Worm (Caenorhabditis elegans) whole organism, L3 larva: ENCODE measurements around the gene C33F10.1.
A peak's percentile ranks its signal among the peaks of the same experiment; 100 is the strongest.

Experiments used
- R02D3.7 ChIP-seq: fragments of 150-350 bp; optimal IDR thresholded peaks from 2 replicates; lab custom pipeline; 2014; ENCODE audit warnings: missing biosample characterization, missing genetic modification characterization
- ZK546.5 ChIP-seq: sonication (generic microtip); optimal IDR thresholded peaks from 2 replicates; lab custom pipeline; 2017; ENCODE audit warnings: missing biosample characterization, missing genetic modification characterization
- ama-1 ChIP-seq: fragments of 150-350 bp; optimal IDR thresholded peaks from 2 replicates; lab custom pipeline; 2018
- ceh-16 ChIP-seq: sonication (generic microtip); optimal IDR thresholded peaks from 2 replicates; lab custom pipeline; 2017; ENCODE audit warnings: missing biosample characterization, missing genetic modification characterization
- ceh-28 ChIP-seq: fragments of 150-350 bp; optimal IDR thresholded peaks from 2 replicates; lab custom pipeline; 2014; ENCODE audit warnings: missing biosample characterization, missing genetic modification reagents, missing genetic modification characterization
- ceh-9 ChIP-seq: sonication (generic microtip); optimal IDR thresholded peaks from 2 replicates; lab custom pipeline; 2018; ENCODE audit warnings: missing biosample characterization, missing genetic modification characterization
- daf-12 ChIP-seq: fragments of 150-350 bp; optimal IDR thresholded peaks from 2 replicates; lab custom pipeline; 2014; ENCODE audit warnings: missing biosample characterization, missing genetic modification reagents, missing genetic modification characterization
- egl-27 ChIP-seq: sonication (generic microtip); optimal IDR thresholded peaks from 4 replicates; lab custom pipeline; 2017; ENCODE audit warnings: missing biosample characterization, missing genetic modification reagents, missing genetic modification characterization
- egl-5 ChIP-seq: fragments of 150-350 bp; optimal IDR thresholded peaks from 2 replicates; lab custom pipeline; 2017; ENCODE audit warnings: missing biosample characterization, missing genetic modification reagents, missing genetic modification characterization, inconsistent platforms
- elt-2 ChIP-seq: sonication (generic microtip); optimal IDR thresholded peaks from 2 replicates; lab custom pipeline; 2016; ENCODE audit warnings: missing genetic modification reagents, mild to moderate bottlenecking, missing genetic modification characterization, missing compliant biosample characterization
- eor-1 ChIP-seq, 2 experiments: fragments of 150-350 bp; optimal IDR thresholded peaks; 2 replicates each; lab custom pipeline; 2014 to 2018; ENCODE audit warnings: missing biosample characterization in 2 of 2, missing genetic modification characterization in 2 of 2
- fkh-2 ChIP-seq: fragments of 150-350 bp; optimal IDR thresholded peaks from 2 replicates; lab custom pipeline; 2014; ENCODE audit warnings: missing biosample characterization, missing genetic modification reagents, missing genetic modification characterization
- fos-1 ChIP-seq: fragments of 150-350 bp; optimal IDR thresholded peaks from 2 replicates; lab custom pipeline; 2014; ENCODE audit warnings: missing biosample characterization, missing genetic modification characterization
- hmg-11 ChIP-seq: sonication (generic microtip); optimal IDR thresholded peaks from 2 replicates; lab custom pipeline; 2016; ENCODE audit warnings: missing genetic modification characterization, missing compliant biosample characterization
- jun-1 ChIP-seq: fragments of 150-350 bp; optimal IDR thresholded peaks from 2 replicates; lab custom pipeline; 2014; ENCODE audit warnings: missing biosample characterization, missing genetic modification reagents, missing genetic modification characterization
- lin-15B ChIP-seq: fragments of 150-350 bp; optimal IDR thresholded peaks from 2 replicates; lab custom pipeline; 2014; ENCODE audit warnings: missing biosample characterization, missing genetic modification characterization
- mdl-1 ChIP-seq: fragments of 150-350 bp; optimal IDR thresholded peaks from 2 replicates; lab custom pipeline; 2014; ENCODE audit warnings: missing biosample characterization, missing genetic modification characterization
- mml-1 ChIP-seq: fragments of 150-350 bp; sonication (generic microtip); optimal IDR thresholded peaks from 3 replicates; lab custom pipeline; 2014; ENCODE audit warnings: missing biosample characterization, missing genetic modification characterization
- nfya-1 ChIP-seq: sonication (generic microtip); optimal IDR thresholded peaks from 2 replicates; lab custom pipeline; 2017; ENCODE audit warnings: missing genetic modification characterization, mild to moderate bottlenecking, missing compliant biosample characterization, antibody characterized with exemption, moderate library complexity; ENCODE audit not compliant: insufficient read depth
- nhr-11 ChIP-seq: fragments of 150-350 bp; optimal IDR thresholded peaks from 2 replicates; lab custom pipeline; 2014; ENCODE audit warnings: missing biosample characterization, missing genetic modification characterization
- nhr-12 ChIP-seq: fragments of 150-350 bp; optimal IDR thresholded peaks from 2 replicates; lab custom pipeline; 2014; ENCODE audit warnings: missing biosample characterization, missing genetic modification characterization
- nhr-23 ChIP-seq: fragments of 150-350 bp; optimal IDR thresholded peaks from 2 replicates; lab custom pipeline; 2014; ENCODE audit warnings: missing biosample characterization, missing genetic modification reagents, missing genetic modification characterization
- nhr-237 ChIP-seq: fragments of 150-350 bp; optimal IDR thresholded peaks from 2 replicates; lab custom pipeline; 2014; ENCODE audit warnings: missing biosample characterization, missing genetic modification characterization
- nhr-25 ChIP-seq: sonication (generic microtip); optimal IDR thresholded peaks from 2 replicates; lab custom pipeline; 2017; ENCODE audit warnings: missing biosample characterization, missing genetic modification characterization
- nhr-28 ChIP-seq: fragments of 150-350 bp; optimal IDR thresholded peaks from 2 replicates; lab custom pipeline; 2014; ENCODE audit warnings: missing biosample characterization, missing genetic modification characterization
- nhr-43 ChIP-seq: sonication (generic microtip); optimal IDR thresholded peaks from 2 replicates; lab custom pipeline; 2016; ENCODE audit warnings: mild to moderate bottlenecking, missing genetic modification characterization, missing compliant biosample characterization; ENCODE audit not compliant: poor library complexity, severe bottlenecking
- nhr-67 ChIP-seq: fragments of 150-350 bp; optimal IDR thresholded peaks from 2 replicates; lab custom pipeline; 2014; ENCODE audit warnings: missing biosample characterization, missing genetic modification characterization
- nhr-76 ChIP-seq: fragments of 150-350 bp; sonication (generic microtip); optimal IDR thresholded peaks from 5 replicates; lab custom pipeline; 2014; ENCODE audit warnings: missing biosample characterization, missing genetic modification characterization
- nhr-77 ChIP-seq: fragments of 150-350 bp; optimal IDR thresholded peaks from 2 replicates; lab custom pipeline; 2014; ENCODE audit warnings: missing biosample characterization, missing genetic modification characterization
- pha-4 ChIP-seq: fragments of 150-350 bp; optimal IDR thresholded peaks from 2 replicates; lab custom pipeline; 2014; ENCODE audit warnings: missing biosample characterization, missing genetic modification reagents, missing genetic modification characterization
- pqm-1 ChIP-seq: fragments of 150-350 bp; optimal IDR thresholded peaks from 2 replicates; lab custom pipeline; 2017; ENCODE audit warnings: missing biosample characterization, missing genetic modification characterization, inconsistent platforms
- skn-1 ChIP-seq: fragments of 150-350 bp; optimal IDR thresholded peaks from 2 replicates; lab custom pipeline; 2014; ENCODE audit warnings: missing biosample characterization, missing genetic modification characterization
- snpc-4 ChIP-seq: fragments of 150-350 bp; optimal IDR thresholded peaks from 2 replicates; lab custom pipeline; 2014; ENCODE audit warnings: missing biosample characterization, missing genetic modification characterization
- tbx-2 ChIP-seq: sonication (generic microtip); optimal IDR thresholded peaks from 2 replicates; lab custom pipeline; 2016; ENCODE audit warnings: mild to moderate bottlenecking, missing genetic modification characterization, missing compliant biosample characterization
- unc-62 ChIP-seq: fragments of 150-350 bp; sonication (generic microtip); optimal IDR thresholded peaks from 4 replicates; lab custom pipeline; 2014; ENCODE audit warnings: missing biosample characterization, missing genetic modification reagents, missing genetic modification characterization
- zag-1 ChIP-seq: fragments of 150-350 bp; optimal IDR thresholded peaks from 2 replicates; lab custom pipeline; 2014; ENCODE audit warnings: missing biosample characterization, missing genetic modification characterization

The C33F10.1 gene

ce11 chrII:4793320-4793719 is 41.5 kb upstream of the C33F10.1 start:
- no peak for TF ChIP-seq tbx-2 (tag; lab: Kevin White, UChicago)
- no peak for TF ChIP-seq nhr-76 (tag; lab: Kevin White, UChicago)
- no peak for TF ChIP-seq ceh-16 (tag; lab: Kevin White, UChicago)
- TF ChIP-seq elt-2 = no peak
- TF ChIP-seq nhr-25 (tag; lab: Kevin White, UChicago) = no peak
- no peak for TF ChIP-seq fos-1 (tag; lab: Kevin White, UChicago)
- no peak for TF ChIP-seq ceh-28 (tag; lab: Kevin White, UChicago)
- TF ChIP-seq nhr-11 = no peak
- no peak for TF ChIP-seq nhr-43 (tag; lab: Kevin White, UChicago)

ce11 chrII:4795461-4795860 is 39.4 kb upstream of the C33F10.1 start, which contains the start of gene C33F10.4:
Gene C33F10.4, plus strand, starts transcription at chrII:4795761.
- no peak for TF ChIP-seq ceh-9 (tag; lab: Kevin White, UChicago)
- TF ChIP-seq ceh-28 (tag; lab: Kevin White, UChicago) = no peak
- no peak for TF ChIP-seq tbx-2 (tag; lab: Kevin White, UChicago)
- TF ChIP-seq mml-1 (tag; lab: Kevin White, UChicago) = no peak
- no peak for TF ChIP-seq egl-27 (tag; lab: Kevin White, UChicago)
- TF ChIP-seq pqm-1 (tag; lab: Kevin White, UChicago) = no peak
- no peak for TF ChIP-seq nhr-237 (tag; lab: Kevin White, UChicago)

- TF ChIP-seq hmg-11 (tag; lab: Kevin White, UChicago) (no peak), fos-1 (tag; lab: Kevin White, UChicago) (no peak), nhr-23 (tag; lab: Kevin White, UChicago) (no peak), mdl-1 (tag; lab: Kevin White, UChicago) (no peak), zag-1 (tag; lab: Kevin White, UChicago) (no peak), jun-1 (no peak), skn-1 (no peak), fkh-2 (tag; lab: Kevin White, UChicago) (no peak), egl-27 (tag; lab: Kevin White, UChicago) (no peak), nhr-25 (tag; lab: Kevin White, UChicago) (no peak), nhr-12 (no peak), R02D3.7 (tag; lab: Kevin White, UChicago) (no peak), ceh-16 (tag; lab: Kevin White, UChicago) (no peak), ama-1 (lab: Kevin White, UChicago) (no peak), snpc-4 (tag; lab: Kevin White, UChicago) (no peak), pqm-1 (tag; lab: Kevin White, UChicago) (no peak)
Measured at ce11 chrII:4797071-4797470, 37.8 kb upstream of the C33F10.1 start, which contains the start of gene C33F10.14. Gene C33F10.14, plus strand, starts transcription at chrII:4797371.

- TF ChIP-seq eor-1 (tag; optimal IDR thresholded peaks at IDR 0.05; lab: Kevin White, UChicago) = no peak
- TF ChIP-seq zag-1 (tag; lab: Kevin White, UChicago) = no peak
- TF ChIP-seq nhr-77 = no peak
- TF ChIP-seq hmg-11 (tag; lab: Kevin White, UChicago) = no peak
- TF ChIP-seq egl-5 (tag; lab: Kevin White, UChicago) = no peak
- TF ChIP-seq nhr-67 (tag; lab: Kevin White, UChicago) = no peak
Measured at ce11 chrII:4800524-4800923, 34.3 kb upstream of the C33F10.1 start.

ce11 chrII:4802917-4803316 is 31.9 kb upstream of the C33F10.1 start:
- no peak for TF ChIP-seq nhr-23 (tag; lab: Kevin White, UChicago)
- TF ChIP-seq nhr-237 (tag; lab: Kevin White, UChicago) = no peak
- no peak for TF ChIP-seq nhr-77
- peak; percentile 10 for TF ChIP-seq pha-4 (tag; lab: Kevin White, UChicago)
- no peak for TF ChIP-seq ceh-9 (tag; lab: Kevin White, UChicago)
- no peak for TF ChIP-seq nhr-28 (tag; lab: Kevin White, UChicago)
- no peak for TF ChIP-seq nhr-76 (tag; lab: Kevin White, UChicago)
- TF ChIP-seq pqm-1 (tag; lab: Kevin White, UChicago) = peak; percentile 38
- TF ChIP-seq elt-2 = peak; percentile 96
- no peak for TF ChIP-seq unc-62 (GFP tag; lab: Kevin White, UChicago)
- TF ChIP-seq mdl-1 (tag; lab: Kevin White, UChicago) = no peak
- TF ChIP-seq jun-1 = no peak
- no peak for TF ChIP-seq nhr-11
- no peak for TF ChIP-seq egl-5 (tag; lab: Kevin White, UChicago)
- TF ChIP-seq R02D3.7 (tag; lab: Kevin White, UChicago) = no peak
- no peak for TF ChIP-seq snpc-4 (tag; lab: Kevin White, UChicago)
- no peak for TF ChIP-seq ZK546.5 (tag; lab: Kevin White, UChicago)
- no peak for TF ChIP-seq lin-15B
- TF ChIP-seq daf-12 = no peak
- no peak for TF ChIP-seq nfya-1 (tag; lab: Kevin White, UChicago)
- no peak for TF ChIP-seq mml-1 (tag; lab: Kevin White, UChicago)
- TF ChIP-seq nhr-43 (tag; lab: Kevin White, UChicago) = no peak
